Fruit fly (Drosophila melanogaster): ENCODE data around the gene CG3792.

CG3792 gene

dm6 chr2L:4996283-4996922, 19.3 kb downstream of the CG3792 start:
- TF ChIP-seq Eip78C (GFP tag): peak; percentile 58
- no peak for TF ChIP-seq dsx (GFP tag; optimal IDR thresholded peaks at IDR 0.05; ENCODE audit: poor library complexity, severe bottlenecking)
- peak; percentile 94 for TF ChIP-seq Blimp-1 (GFP tag; optimal IDR thresholded peaks at IDR 0.05)

dm6 chr2L:4997401-4998259, 20.5 kb downstream of the CG3792 start:
- TF ChIP-seq Sox15 (GFP tag; optimal IDR thresholded peaks at IDR 0.05): peak; percentile 99
- TF ChIP-seq dsx (GFP tag; optimal IDR thresholded peaks at IDR 0.05; ENCODE audit: poor library complexity, severe bottlenecking): peak; percentile 98
- TF ChIP-seq Hr4 (GFP tag; optimal IDR thresholded peaks at IDR 0.05): peak; percentile 100
- TF ChIP-seq Lpt (GFP tag; optimal IDR thresholded peaks at IDR 0.05): peak; percentile 100
- TF ChIP-seq Smox (GFP tag; optimal IDR thresholded peaks at IDR 0.05): peak; percentile 99
- peak; percentile 90 for TF ChIP-seq fkh (GFP tag; optimal IDR thresholded peaks at IDR 0.05)
- peak; percentile 99 for TF ChIP-seq topi (GFP tag; optimal IDR thresholded peaks at IDR 0.05)
- peak; percentile 99 for TF ChIP-seq Ets96B (tag; optimal IDR thresholded peaks at IDR 0.05)
- peak; percentile 100 for TF ChIP-seq CG32006 (GFP tag; optimal IDR thresholded peaks at IDR 0.05)
- peak; percentile 100 for TF ChIP-seq Eip78C (GFP tag)
- TF ChIP-seq Hr39 (GFP tag; optimal IDR thresholded peaks at IDR 0.05): peak; percentile 99
- TF ChIP-seq Blimp-1 (GFP tag; optimal IDR thresholded peaks at IDR 0.05): peak; percentile 97
- TF ChIP-seq esn (GFP tag; optimal IDR thresholded peaks at IDR 0.05): peak; percentile 99
- peak; percentile 100 for TF ChIP-seq CG6276 (GFP tag; optimal IDR thresholded peaks at IDR 0.05)
- TF ChIP-seq Sox14 (GFP tag; optimal IDR thresholded peaks at IDR 0.05): peak; percentile 99
- TF ChIP-seq CG11902 (GFP tag; optimal IDR thresholded peaks at IDR 0.05): peak; percentile 99
- TF ChIP-seq CG6163 (GFP tag; IDR thresholded peaks at IDR 0.05): peak; percentile 100
- TF ChIP-seq CG3919 (GFP tag; optimal IDR thresholded peaks at IDR 0.05): peak; percentile 100
- peak; percentile 99 for TF ChIP-seq CG15336 (GFP tag; IDR thresholded peaks at IDR 0.05)
- peak; percentile 98 for TF ChIP-seq CG6854 (GFP tag; optimal IDR thresholded peaks at IDR 0.05)
- peak; percentile 99 for TF ChIP-seq OdsH (GFP tag; optimal IDR thresholded peaks at IDR 0.05)
- peak; percentile 99 for TF ChIP-seq CG7368 (GFP tag; optimal IDR thresholded peaks at IDR 0.05)
- TF ChIP-seq Met (GFP tag; optimal IDR thresholded peaks at IDR 0.05): peak; percentile 99
- TF ChIP-seq spab (GFP tag; optimal IDR thresholded peaks at IDR 0.05): peak; percentile 99
- TF ChIP-seq CG9139 (GFP tag; optimal IDR thresholded peaks at IDR 0.05): peak; percentile 96
- TF ChIP-seq CG10669 (GFP tag; optimal IDR thresholded peaks at IDR 0.05): peak; percentile 99
- TF ChIP-seq CG34406 (GFP tag; optimal IDR thresholded peaks at IDR 0.05): peak; percentile 98
- TF ChIP-seq CG8319 (GFP tag; optimal IDR thresholded peaks at IDR 0.05): peak; percentile 98
- peak; percentile 90 for TF ChIP-seq Hr38 (GFP tag; optimal IDR thresholded peaks at IDR 0.05)
- peak; percentile 99 for TF ChIP-seq Ets21C (GFP tag; optimal IDR thresholded peaks at IDR 0.05)
- peak; percentile 99 for TF ChIP-seq pdm3 (GFP tag; optimal IDR thresholded peaks at IDR 0.05)
- peak; percentile 99 for TF ChIP-seq CG16779 (tag; optimal IDR thresholded peaks at IDR 0.05)
- TF ChIP-seq Gug (GFP tag; IDR thresholded peaks at IDR 0.05): peak; percentile 99
- peak; percentile 99 for TF ChIP-seq cyc (GFP tag; optimal IDR thresholded peaks at IDR 0.05)
- peak; percentile 99 for TF ChIP-seq dac (GFP tag; optimal IDR thresholded peaks at IDR 0.05)
- TF ChIP-seq CG3032 (tag; optimal IDR thresholded peaks at IDR 0.05): peak; percentile 99
- TF ChIP-seq CG11294 (GFP tag; IDR thresholded peaks at IDR 0.05): peak; percentile 99; the same call in 1 of the 2 replicates
- peak; percentile 100 for TF ChIP-seq svp (GFP tag)
- TF ChIP-seq CG1621 (tag; optimal IDR thresholded peaks at IDR 0.05): peak; percentile 99
- peak; percentile 95 to 98 for TF ChIP-seq ss (GFP tag; optimal IDR thresholded peaks at IDR 0.05)
- peak; percentile 99 for TF ChIP-seq Sox102F (GFP tag; optimal IDR thresholded peaks at IDR 0.05)
- TF ChIP-seq CG6792 (GFP tag; optimal IDR thresholded peaks at IDR 0.05): peak; percentile 99
- TF ChIP-seq acj6 (GFP tag; optimal IDR thresholded peaks at IDR 0.05): peak; percentile 99
- peak; percentile 99 for TF ChIP-seq Eip75B (GFP tag; optimal IDR thresholded peaks at IDR 0.05)
- peak; percentile 98 for TF ChIP-seq fd85E (GFP tag; optimal IDR thresholded peaks at IDR 0.05)
- TF ChIP-seq CG11762 (GFP tag; optimal IDR thresholded peaks at IDR 0.05; ENCODE audit: insufficient read depth): peak; percentile 99

Data from whole organism, prepupa.